Worm (Caenorhabditis elegans) whole organism, midembryonic: ENCODE results near the gene ZK1098.11.

Experiments used
- cog-1 ChIP-seq: sonication (generic microtip); optimal IDR thresholded peaks from 2 replicates; lab custom pipeline; 2016; ENCODE audit warnings: missing genetic modification characterization, missing compliant biosample characterization
- flt-1 ChIP-seq: fragments of 200-800 bp; sonication (Bioruptor generic); IDR thresholded peaks from 2 replicates; pipeline ENCODE4 v1.3.6; 2022; ENCODE audit warnings: missing genetic modification characterization, missing compliant biosample characterization
- tab-1 ChIP-seq: fragments of 200-800 bp; sonication (Bioruptor generic); IDR thresholded peaks from 2 replicates; pipeline ENCODE4 v1.3.6; 2022; ENCODE audit warnings: missing genetic modification characterization, missing compliant biosample characterization

- TF ChIP-seq tab-1 (GFP tag; lab: Robert Waterston, UW) (no peak), flt-1 (GFP tag; lab: Robert Waterston, UW) (no peak), cog-1 (tag; lab: Kevin White, UChicago) (no peak)
Observed at ce11 chrIII:9592118-9592517, 35.7 kb downstream of the ZK1098.11 start, which contains the start of gene acox-1.5.
